Fruit fly (Drosophila melanogaster): ENCODE measurements around the gene Cpr65Ax2.

DNA sequence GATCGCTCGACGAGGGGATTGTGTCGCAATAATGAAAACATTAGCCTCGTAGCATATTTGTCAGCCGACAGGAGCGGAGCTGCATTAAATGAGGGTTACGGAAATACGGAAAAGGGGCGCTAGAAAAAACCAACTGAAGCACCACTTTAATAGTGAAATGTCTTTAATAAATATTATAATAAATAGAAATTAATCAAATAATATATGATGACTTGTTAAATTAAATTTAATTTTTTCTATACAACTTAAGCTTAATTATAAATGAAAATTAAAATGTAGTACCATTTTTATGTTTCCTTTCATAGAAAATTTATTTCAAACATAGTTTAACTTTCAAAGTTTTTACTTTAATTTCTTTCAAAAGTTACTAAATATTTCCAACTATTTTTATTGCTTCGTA, 11.3 kb upstream of the Cpr65Ax2 start:
- TF ChIP-seq CG8478 (optimal IDR thresholded peaks at IDR 0.05) (no peak), CTCF (optimal IDR thresholded peaks at IDR 0.05) (no peak)

All from S2 (cell line).